Fruit fly (Drosophila melanogaster) whole organism, embryonic: ENCODE measurements around the gene Rh5.

ENCODE experiments used
- C15 ChIP-seq: fragments of 200-800 bp; sonication (Bioruptor generic); IDR thresholded peaks from 3 replicates; pipeline ENCODE4 v1.3.6; 2022; ENCODE audit warnings: missing biosample characterization, missing genetic modification characterization
- CG10959 ChIP-seq: fragments of 200-800 bp; sonication (Bioruptor generic); IDR thresholded peaks from 2 replicates; pipeline ENCODE4 v1.3.6; 2022; ENCODE audit warnings: missing biosample characterization, missing genetic modification characterization
- CG12299 ChIP-seq: fragments of 200-800 bp; sonication (Bioruptor generic); optimal IDR thresholded peaks from 2 replicates; lab custom pipeline; 2018; ENCODE audit warnings: missing biosample characterization, mild to moderate bottlenecking, missing genetic modification characterization
- CG12391 ChIP-seq: fragments of 200-800 bp; sonication (Bioruptor generic); optimal IDR thresholded peaks from 3 replicates; lab custom pipeline; 2018; ENCODE audit warnings: missing biosample characterization, mild to moderate bottlenecking, missing genetic modification characterization, moderate library complexity
- CG17802 ChIP-seq: fragments of 200-800 bp; sonication (Bioruptor generic); optimal IDR thresholded peaks from 2 replicates; lab custom pipeline; 2018; ENCODE audit warnings: missing biosample characterization, mild to moderate bottlenecking, missing genetic modification characterization, moderate library complexity
- CG1832 ChIP-seq: fragments of 200-800 bp; sonication (Bioruptor generic); optimal IDR thresholded peaks from 2 replicates; lab custom pipeline; 2017; ENCODE audit warnings: missing biosample characterization, mild to moderate bottlenecking, missing genetic modification characterization, inconsistent platforms
- CG18476 ChIP-seq: fragments of 200-800 bp; sonication (Bioruptor generic); optimal IDR thresholded peaks from 2 replicates; lab custom pipeline; 2016; ENCODE audit warnings: missing biosample characterization, mild to moderate bottlenecking, missing genetic modification characterization
- CG2116 ChIP-seq: fragments of 200-800 bp; sonication (Bioruptor generic); optimal IDR thresholded peaks from 3 replicates; lab custom pipeline; 2018; ENCODE audit warnings: missing biosample characterization, mild to moderate bottlenecking, missing genetic modification characterization
- CG6254 ChIP-seq: fragments of 200-800 bp; sonication (Bioruptor generic); optimal IDR thresholded peaks from 3 replicates; lab custom pipeline; 2017; ENCODE audit warnings: mild to moderate bottlenecking, missing biosample characterization, missing genetic modification reagents, missing genetic modification characterization
- CG7372 ChIP-seq: fragments of 200-800 bp; sonication (Bioruptor generic); IDR thresholded peaks from 2 replicates; pipeline ENCODE4 v1.3.6; 2022; ENCODE audit warnings: missing biosample characterization, missing genetic modification characterization
- CG8290 ChIP-seq, 3 experiments: fragments of 200-800 bp; sonication (Bioruptor generic); optimal IDR thresholded peaks; 2 replicates each; lab custom pipeline; 2016 to 2019; ENCODE audit warnings: missing biosample characterization in 3 of 3, missing genetic modification characterization in 3 of 3, mild to moderate bottlenecking in 2 of 3, moderate library complexity in 1 of 3
- CG9215 ChIP-seq: fragments of 200-800 bp; sonication (Bioruptor generic); IDR thresholded peaks from 2 replicates; pipeline ENCODE4 v1.3.6; 2022; ENCODE audit warnings: missing biosample characterization, missing genetic modification characterization
- Chrac-16 ChIP-seq: fragments of 200-800 bp; sonication (Bioruptor generic); optimal IDR thresholded peaks from 3 replicates; lab custom pipeline; 2016; ENCODE audit warnings: missing biosample characterization, missing genetic modification characterization
- CrebB ChIP-seq: fragments of 200-800 bp; sonication (Bioruptor generic); optimal IDR thresholded peaks from 3 replicates; lab custom pipeline; 2018; ENCODE audit warnings: missing biosample characterization, mild to moderate bottlenecking, missing genetic modification characterization
- Dbx ChIP-seq: fragments of 200-800 bp; sonication (Bioruptor generic); IDR thresholded peaks from 3 replicates; pipeline ENCODE4 v1.3.6; 2022; ENCODE audit warnings: missing biosample characterization, missing genetic modification characterization
- Dek ChIP-seq: fragments of 200-800 bp; sonication (Bioruptor generic); optimal IDR thresholded peaks from 3 replicates; lab custom pipeline; 2019; ENCODE audit warnings: missing biosample characterization, mild to moderate bottlenecking, missing genetic modification characterization, moderate library complexity
- Dip3 ChIP-seq: fragments of 200-800 bp; sonication (Bioruptor generic); optimal IDR thresholded peaks from 3 replicates; lab custom pipeline; 2016; ENCODE audit warnings: missing biosample characterization, missing genetic modification characterization
- GATAe ChIP-seq: fragments of 200-800 bp; sonication (Bioruptor generic); conservative IDR thresholded peaks from 2 replicates; pipeline ENCODE4 v1.3.6; 2022; ENCODE audit warnings: missing biosample characterization, missing genetic modification characterization
- HmgD ChIP-seq: fragments of 200-800 bp; sonication (Bioruptor generic); optimal IDR thresholded peaks from 3 replicates; lab custom pipeline; 2016; ENCODE audit warnings: missing biosample characterization, missing genetic modification characterization
- Kr ChIP-seq: fragments of 200-800 bp; sonication (Bioruptor generic); optimal IDR thresholded peaks from 2 replicates; lab custom pipeline; 2017; ENCODE audit warnings: missing biosample characterization, mild to moderate bottlenecking, missing genetic modification characterization
- NC2α ChIP-seq: fragments of 200-800 bp; sonication (Bioruptor generic); optimal IDR thresholded peaks from 2 replicates; lab custom pipeline; 2016; ENCODE audit warnings: missing biosample characterization, missing genetic modification characterization
- Rx ChIP-seq: fragments of 200-800 bp; sonication (Bioruptor generic); IDR thresholded peaks from 2 replicates; pipeline ENCODE4 v1.3.6; 2022; ENCODE audit warnings: missing biosample characterization, missing genetic modification characterization
- Vsx1 ChIP-seq: fragments of 200-800 bp; sonication (Bioruptor generic); optimal IDR thresholded peaks from 2 replicates; lab custom pipeline; 2017; ENCODE audit warnings: missing biosample characterization, mild to moderate bottlenecking, missing genetic modification characterization, missing genetic modification reagents
- bsh ChIP-seq, 2 experiments: fragments of 200-800 bp; sonication (Bioruptor generic); optimal IDR thresholded peaks; 2 replicates each; lab custom pipeline; 2017 to 2018; ENCODE audit warnings: mild to moderate bottlenecking in 2 of 2, missing biosample characterization in 2 of 2, missing genetic modification characterization in 2 of 2, moderate library complexity in 1 of 2
- dmrt99B ChIP-seq: fragments of 200-800 bp; sonication (Bioruptor generic); optimal IDR thresholded peaks from 2 replicates; lab custom pipeline; 2018; ENCODE audit warnings: missing biosample characterization, mild to moderate bottlenecking, missing genetic modification characterization, moderate library complexity
- fd102C ChIP-seq: fragments of 200-800 bp; sonication (Bioruptor generic); optimal IDR thresholded peaks from 2 replicates; lab custom pipeline; 2018; ENCODE audit warnings: missing biosample characterization, mild to moderate bottlenecking, missing genetic modification characterization, moderate library complexity
- fu2 ChIP-seq: fragments of 200-800 bp; sonication (Bioruptor generic); optimal IDR thresholded peaks from 2 replicates; lab custom pipeline; 2016; ENCODE audit warnings: missing biosample characterization, missing genetic modification characterization
- gce ChIP-seq: fragments of 200-800 bp; sonication (Bioruptor generic); IDR thresholded peaks from 3 replicates; pipeline ENCODE4 v1.3.6; 2022; ENCODE audit warnings: missing biosample characterization, missing genetic modification characterization
- gcm ChIP-seq: fragments of 200-800 bp; sonication (Bioruptor generic); optimal IDR thresholded peaks from 2 replicates; lab custom pipeline; 2019; ENCODE audit warnings: missing biosample characterization, mild to moderate bottlenecking, missing genetic modification characterization, moderate library complexity
- hbn ChIP-seq: fragments of 200-800 bp; sonication (Bioruptor generic); IDR thresholded peaks from 2 replicates; pipeline ENCODE4 v1.3.6; 2022; ENCODE audit warnings: missing biosample characterization, missing genetic modification characterization; ENCODE audit not compliant: partially characterized antibody
- ind ChIP-seq: fragments of 200-800 bp; sonication (Bioruptor generic); optimal IDR thresholded peaks from 3 replicates; lab custom pipeline; 2016; ENCODE audit warnings: missing biosample characterization, missing genetic modification characterization
- jing ChIP-seq: fragments of 200-800 bp; sonication (Bioruptor generic); optimal IDR thresholded peaks from 2 replicates; lab custom pipeline; 2018; ENCODE audit warnings: missing biosample characterization, mild to moderate bottlenecking, missing genetic modification characterization
- klu ChIP-seq: fragments of 200-800 bp; sonication (Bioruptor generic); IDR thresholded peaks from 2 replicates; pipeline ENCODE4 v1.3.6; 2022; ENCODE audit warnings: missing biosample characterization, missing genetic modification characterization
- luna ChIP-seq: fragments of 200-800 bp; sonication (Bioruptor generic); optimal IDR thresholded peaks from 2 replicates; lab custom pipeline; 2016; ENCODE audit warnings: missing biosample characterization, missing genetic modification characterization
- nom ChIP-seq: fragments of 200-800 bp; sonication (Bioruptor generic); optimal IDR thresholded peaks from 2 replicates; lab custom pipeline; 2017; ENCODE audit warnings: missing biosample characterization, missing genetic modification characterization, mild to moderate bottlenecking, moderate library complexity, missing genetic modification reagents
- oc ChIP-seq: fragments of 200-800 bp; sonication (Bioruptor generic); optimal IDR thresholded peaks from 2 replicates; lab custom pipeline; 2018; ENCODE audit warnings: missing biosample characterization, mild to moderate bottlenecking, missing genetic modification characterization, moderate library complexity
- pho ChIP-seq: fragments of 200-800 bp; sonication (Bioruptor generic); optimal IDR thresholded peaks from 2 replicates; lab custom pipeline; 2016; ENCODE audit warnings: missing biosample characterization, missing genetic modification characterization
- pnt ChIP-seq: fragments of 200-800 bp; sonication (Bioruptor generic); optimal IDR thresholded peaks from 3 replicates; lab custom pipeline; 2016; ENCODE audit warnings: missing biosample characterization, missing genetic modification characterization
- ranshi ChIP-seq: fragments of 200-800 bp; sonication (Bioruptor generic); IDR thresholded peaks from 2 replicates; pipeline ENCODE4 v1.3.6; 2022; ENCODE audit warnings: missing biosample characterization, missing genetic modification characterization
- sd ChIP-seq: fragments of 200-800 bp; sonication (Bioruptor generic); optimal IDR thresholded peaks from 3 replicates; lab custom pipeline; 2018; ENCODE audit warnings: missing biosample characterization, mild to moderate bottlenecking, missing genetic modification characterization, moderate library complexity
- seq ChIP-seq: fragments of 200-800 bp; sonication (Bioruptor generic); IDR thresholded peaks from 2 replicates; pipeline ENCODE4 v1.3.6; 2022; ENCODE audit warnings: missing biosample characterization, missing genetic modification characterization
- sisA ChIP-seq: fragments of 200-800 bp; sonication (Bioruptor generic); IDR thresholded peaks from 2 replicates; pipeline ENCODE4 v1.3.6; 2022; ENCODE audit warnings: missing biosample characterization, missing genetic modification characterization
- sr ChIP-seq: fragments of 200-800 bp; sonication (Bioruptor generic); IDR thresholded peaks from 3 replicates; pipeline ENCODE4 v1.3.6; 2022; ENCODE audit warnings: missing biosample characterization, missing genetic modification characterization
- tap ChIP-seq: fragments of 200-800 bp; optimal IDR thresholded peaks from 3 replicates; lab custom pipeline; 2019; ENCODE audit warnings: missing biosample characterization, mild to moderate bottlenecking, missing genetic modification characterization, moderate library complexity
- tio ChIP-seq: fragments of 200-800 bp; sonication (Bioruptor generic); optimal IDR thresholded peaks from 2 replicates; lab custom pipeline; 2017; ENCODE audit warnings: missing biosample characterization, missing genetic modification characterization, inconsistent platforms
- unpg ChIP-seq: fragments of 200-800 bp; sonication (Bioruptor generic); optimal IDR thresholded peaks from 3 replicates; lab custom pipeline; 2018; ENCODE audit warnings: missing biosample characterization, mild to moderate bottlenecking, missing genetic modification characterization, moderate library complexity
- vfl ChIP-seq: fragments of 200-800 bp; sonication (Bioruptor generic); optimal IDR thresholded peaks from 2 replicates; lab custom pipeline; 2016; ENCODE audit warnings: missing biosample characterization, missing genetic modification characterization
- z ChIP-seq: fragments of 200-800 bp; sonication (Bioruptor generic); IDR thresholded peaks from 3 replicates; pipeline ENCODE4 v1.3.6; 2022; ENCODE audit warnings: missing biosample characterization, missing genetic modification characterization
- zf30C ChIP-seq: fragments of 200-800 bp; sonication (Bioruptor generic); optimal IDR thresholded peaks from 3 replicates; lab custom pipeline; 2018; ENCODE audit warnings: missing biosample characterization, mild to moderate bottlenecking, missing genetic modification characterization

The Rh5 gene

dm6 chr2L:12044613-12045350, 36.8 kb downstream of the Rh5 start, which contains the start of gene CG6785 (continued):
- TF ChIP-seq CrebB (tag; lab: Kevin White, UChicago) (peak; percentile 96), CG17802 (tag; lab: Kevin White, UChicago) (peak; percentile 24), oc (tag; lab: Kevin White, UChicago) (peak; percentile 77), GATAe (GFP tag; lab: Robert Waterston, UW) (no peak), tio (no peak), gce (GFP tag; lab: Robert Waterston, UW) (peak; percentile 68; the same call in 1 of the 3 replicates), C15 (no peak), tap (tag; lab: Kevin White, UChicago) (peak; percentile 76), Dbx (peak; percentile 70; the same call in 2 of the 3 replicates), nom (GFP tag; lab: Kevin White, UChicago) (peak; percentile 77), HmgD (peak; percentile 18), CG9215 (GFP tag; lab: Robert Waterston, UW) (no peak), gcm (peak; percentile 91), Kr (GFP tag; lab: Kevin White, UChicago) (peak; percentile 59), sd (peak; percentile 97), Vsx1 (peak; percentile 93), Dek (tag; lab: Kevin White, UChicago) (peak; percentile 72), fu2 (no peak), NC2α (GFP tag; lab: Kevin White, UChicago) (peak; percentile 90), sr (GFP tag; lab: Robert Waterston, UW) (peak; percentile 51; the same call in 1 of the 3 replicates), CG12391 (tag; lab: Kevin White, UChicago) (peak; percentile 72), CG18476 (GFP tag; lab: Kevin White, UChicago) (peak; percentile 57), seq (peak; percentile 77; the same call in 1 of the 2 replicates), zf30C (GFP tag; lab: Kevin White, UChicago) (no peak), ranshi (GFP tag; lab: Robert Waterston, UW) (peak; percentile 67; the same call in 1 of the 2 replicates), Chrac-16 (GFP tag; lab: Kevin White, UChicago) (peak; percentile 19), CG10959 (GFP tag; lab: Robert Waterston, UW) (0 out of 2 replicates have a peak, but pooled peaks have one; percentile 11), CG6254 (GFP tag; lab: Kevin White, UChicago) (peak; percentile 82), sisA (no peak), vfl (peak; percentile 31), CG7372 (GFP tag; lab: Robert Waterston, UW) (no peak), CG12299 (tag; lab: Kevin White, UChicago) (peak; percentile 89), fd102C (GFP tag; lab: Kevin White, UChicago) (peak; percentile 70), hbn (GFP tag; lab: Robert Waterston, UW) (no peak), Rx (GFP tag; lab: Robert Waterston, UW) (no peak), pho (GFP tag; lab: Kevin White, UChicago) (peak; percentile 76), ind (GFP tag; lab: Kevin White, UChicago) (peak; percentile 2), Dip3 (peak; percentile 61), unpg (GFP tag; lab: Kevin White, UChicago) (peak; percentile 81), CG2116 (GFP tag; lab: Kevin White, UChicago) (peak; percentile 79), CG8290 (GFP tag; optimal IDR thresholded peaks at IDR 0.05; lab: Kevin White, UChicago) (peak; percentile 74), CG8290 (tag; optimal IDR thresholded peaks at IDR 0.05; lab: Kevin White, UChicago) (peak; percentile 84 to 93), CG1832 (GFP tag; lab: Kevin White, UChicago) (no peak), bsh (GFP tag; optimal IDR thresholded peaks at IDR 0.05; lab: Kevin White, UChicago) (peak; percentile 73 to 89), z (no peak), jing (GFP tag; lab: Kevin White, UChicago) (peak; percentile 27), klu (GFP tag; lab: Robert Waterston, UW) (no peak), luna (peak; percentile 28), pnt (peak; percentile 74), dmrt99B (tag; lab: Kevin White, UChicago) (peak; percentile 81)
